Fruit fly (Drosophila melanogaster) whole organism, prepupa: ENCODE measurements around the gene CG32483.

Experiments used
- CG10631 ChIP-seq: fragments of 200-800 bp; sonication (Bioruptor generic); optimal IDR thresholded peaks from 2 replicates; lab custom pipeline; 2016; ENCODE audit warnings: missing biosample characterization, missing genetic modification characterization
- CG10669 ChIP-seq: fragments of 200-800 bp; sonication (Bioruptor generic); optimal IDR thresholded peaks from 3 replicates; lab custom pipeline; 2018; ENCODE audit warnings: missing biosample characterization, mild to moderate bottlenecking, missing genetic modification characterization, moderate library complexity
- CG11294 ChIP-seq: fragments of 200-800 bp; sonication (Bioruptor generic); IDR thresholded peaks from 2 replicates; pipeline ENCODE4 v1.3.6; 2022; ENCODE audit warnings: missing biosample characterization, missing genetic modification characterization
- CG11762 ChIP-seq: fragments of 200-800 bp; sonication (Bioruptor generic); optimal IDR thresholded peaks from 3 replicates; lab custom pipeline; 2016; ENCODE audit warnings: missing biosample characterization, missing genetic modification characterization; ENCODE audit not compliant: insufficient read depth
- CG11902 ChIP-seq: fragments of 200-800 bp; sonication (Bioruptor generic); optimal IDR thresholded peaks from 3 replicates; lab custom pipeline; 2016; ENCODE audit warnings: missing biosample characterization, missing genetic modification characterization
- CG1621 ChIP-seq: fragments of 200-800 bp; sonication (Bioruptor generic); optimal IDR thresholded peaks from 3 replicates; lab custom pipeline; 2018; ENCODE audit warnings: missing biosample characterization, mild to moderate bottlenecking, missing genetic modification characterization
- CG16779 ChIP-seq: fragments of 200-800 bp; sonication (Bioruptor generic); optimal IDR thresholded peaks from 3 replicates; lab custom pipeline; 2017; ENCODE audit warnings: missing biosample characterization, mild to moderate bottlenecking, missing genetic modification characterization
- CG3032 ChIP-seq: fragments of 200-800 bp; optimal IDR thresholded peaks from 2 replicates; lab custom pipeline; 2019; ENCODE audit warnings: missing biosample characterization, mild to moderate bottlenecking, missing genetic modification characterization, moderate library complexity
- CG32006 ChIP-seq: fragments of 200-800 bp; sonication (Bioruptor generic); optimal IDR thresholded peaks from 3 replicates; lab custom pipeline; 2017; ENCODE audit warnings: missing biosample characterization, mild to moderate bottlenecking, missing genetic modification characterization
- CG4318 ChIP-seq: fragments of 200-800 bp; sonication (Bioruptor generic); optimal IDR thresholded peaks from 3 replicates; lab custom pipeline; 2017; ENCODE audit warnings: missing biosample characterization, mild to moderate bottlenecking, missing genetic modification characterization
- CG6163 ChIP-seq: fragments of 200-800 bp; sonication (Bioruptor generic); IDR thresholded peaks from 3 replicates; pipeline ENCODE4 v1.3.6; 2022; ENCODE audit warnings: missing biosample characterization, missing genetic modification characterization
- CG7368 ChIP-seq: fragments of 200-800 bp; sonication (Bioruptor generic); optimal IDR thresholded peaks from 3 replicates; lab custom pipeline; 2016; ENCODE audit warnings: missing biosample characterization, missing genetic modification characterization
- CG8119 ChIP-seq: fragments of 200-800 bp; sonication (Bioruptor generic); IDR thresholded peaks from 3 replicates; pipeline ENCODE4 v1.3.6; 2022; ENCODE audit warnings: missing biosample characterization, missing genetic modification characterization
- CG9139 ChIP-seq: fragments of 200-800 bp; sonication (Bioruptor generic); optimal IDR thresholded peaks from 3 replicates; lab custom pipeline; 2017; ENCODE audit warnings: missing biosample characterization, mild to moderate bottlenecking, missing genetic modification characterization
- Eip75B ChIP-seq: fragments of 200-800 bp; sonication (Bioruptor generic); optimal IDR thresholded peaks from 3 replicates; lab custom pipeline; 2016; ENCODE audit warnings: missing biosample characterization, missing genetic modification characterization
- Eip78C ChIP-seq: fragments of 200-800 bp; sonication (Bioruptor generic); peaks from one replicate; lab custom pipeline; 2016; ENCODE audit warnings: missing biosample characterization, missing genetic modification characterization
- Ets21C ChIP-seq: fragments of 200-800 bp; sonication (Bioruptor generic); optimal IDR thresholded peaks from 3 replicates; lab custom pipeline; 2016; ENCODE audit warnings: missing biosample characterization, missing genetic modification characterization
- Ets96B ChIP-seq: fragments of 200-800 bp; optimal IDR thresholded peaks from 2 replicates; lab custom pipeline; 2019; ENCODE audit warnings: missing biosample characterization, mild to moderate bottlenecking, missing genetic modification characterization, moderate library complexity
- Hr38 ChIP-seq: sonication (Bioruptor generic); optimal IDR thresholded peaks from 2 replicates; lab custom pipeline; 2016; ENCODE audit warnings: missing biosample characterization, missing genetic modification characterization
- Hr39 ChIP-seq: fragments of 200-800 bp; sonication (Bioruptor generic); optimal IDR thresholded peaks from 2 replicates; lab custom pipeline; 2016; ENCODE audit warnings: missing biosample characterization, missing genetic modification characterization
- Lpt ChIP-seq: fragments of 200-800 bp; sonication (Bioruptor generic); optimal IDR thresholded peaks from 3 replicates; lab custom pipeline; 2016; ENCODE audit warnings: missing biosample characterization, missing genetic modification characterization
- Met ChIP-seq: fragments of 200-800 bp; sonication (Bioruptor generic); optimal IDR thresholded peaks from 3 replicates; lab custom pipeline; 2016; ENCODE audit warnings: missing biosample characterization, missing genetic modification characterization
- OdsH ChIP-seq: fragments of 200-800 bp; sonication (Bioruptor generic); optimal IDR thresholded peaks from 3 replicates; lab custom pipeline; 2016; ENCODE audit warnings: missing biosample characterization, missing genetic modification characterization
- Smox ChIP-seq: fragments of 200-800 bp; sonication (Bioruptor generic); optimal IDR thresholded peaks from 3 replicates; lab custom pipeline; 2016; ENCODE audit warnings: missing biosample characterization, missing genetic modification characterization
- Sox102F ChIP-seq: fragments of 200-800 bp; sonication (Bioruptor generic); optimal IDR thresholded peaks from 2 replicates; lab custom pipeline; 2016; ENCODE audit warnings: missing biosample characterization, mild to moderate bottlenecking, missing genetic modification characterization
- Sox14 ChIP-seq: fragments of 200-800 bp; sonication (Bioruptor generic); optimal IDR thresholded peaks from 3 replicates; lab custom pipeline; 2016; ENCODE audit warnings: missing biosample characterization, missing genetic modification characterization
- Sox15 ChIP-seq: fragments of 200-800 bp; sonication (Bioruptor generic); optimal IDR thresholded peaks from 3 replicates; lab custom pipeline; 2016; ENCODE audit warnings: missing biosample characterization, missing genetic modification characterization
- acj6 ChIP-seq: fragments of 200-800 bp; sonication (Bioruptor generic); optimal IDR thresholded peaks from 3 replicates; lab custom pipeline; 2016; ENCODE audit warnings: missing biosample characterization, missing genetic modification characterization
- dac ChIP-seq: fragments of 200-800 bp; sonication (Bioruptor generic); optimal IDR thresholded peaks from 2 replicates; lab custom pipeline; 2017; ENCODE audit warnings: missing biosample characterization, mild to moderate bottlenecking, missing genetic modification characterization
- dsx ChIP-seq: fragments of 200-800 bp; optimal IDR thresholded peaks from 3 replicates; lab custom pipeline; 2019; ENCODE audit warnings: missing biosample characterization, mild to moderate bottlenecking, missing genetic modification characterization, moderate library complexity; ENCODE audit not compliant: poor library complexity, severe bottlenecking
- fd59A ChIP-seq: fragments of 200-800 bp; sonication (Bioruptor generic); optimal IDR thresholded peaks from 2 replicates; lab custom pipeline; 2017; ENCODE audit warnings: missing biosample characterization, mild to moderate bottlenecking, missing genetic modification characterization, missing genetic modification reagents
- fd85E ChIP-seq: fragments of 200-800 bp; sonication (Bioruptor generic); optimal IDR thresholded peaks from 3 replicates; lab custom pipeline; 2016; ENCODE audit warnings: missing biosample characterization, missing genetic modification characterization
- fkh ChIP-seq: fragments of 200-800 bp; sonication (Bioruptor generic); optimal IDR thresholded peaks from 3 replicates; lab custom pipeline; 2017; ENCODE audit warnings: missing biosample characterization, mild to moderate bottlenecking, missing genetic modification characterization, moderate library complexity
- net ChIP-seq: fragments of 200-800 bp; sonication (Bioruptor generic); optimal IDR thresholded peaks from 3 replicates; lab custom pipeline; 2016; ENCODE audit warnings: missing biosample characterization, missing genetic modification characterization
- pdm3 ChIP-seq: fragments of 200-800 bp; sonication (Bioruptor generic); optimal IDR thresholded peaks from 3 replicates; lab custom pipeline; 2016; ENCODE audit warnings: missing biosample characterization, missing genetic modification characterization
- spab ChIP-seq: fragments of 200-800 bp; sonication (Bioruptor generic); optimal IDR thresholded peaks from 2 replicates; lab custom pipeline; 2017; ENCODE audit warnings: missing biosample characterization, mild to moderate bottlenecking, missing genetic modification characterization, missing genetic modification reagents
- ss ChIP-seq, 2 experiments: fragments of 200-800 bp; sonication (Bioruptor generic); optimal IDR thresholded peaks; 2 replicates in 1 of 2; 3 replicates in 1 of 2; lab custom pipeline; 2017 to 2018; ENCODE audit warnings: mild to moderate bottlenecking in 2 of 2, missing biosample characterization in 2 of 2, missing genetic modification characterization in 2 of 2, moderate library complexity in 1 of 2
- svp ChIP-seq: fragments of 200-800 bp; sonication (Bioruptor generic); peaks from one replicate; lab custom pipeline; 2016; ENCODE audit warnings: missing biosample characterization, missing genetic modification characterization
- topi ChIP-seq: fragments of 200-800 bp; sonication (Bioruptor generic); optimal IDR thresholded peaks from 3 replicates; lab custom pipeline; 2016; ENCODE audit warnings: missing biosample characterization, missing genetic modification characterization
- vri ChIP-seq: fragments of 200-800 bp; sonication (Bioruptor generic); optimal IDR thresholded peaks from 3 replicates; lab custom pipeline; 2016; ENCODE audit warnings: missing biosample characterization, mild to moderate bottlenecking, missing genetic modification characterization

CG32483 gene

dm6 chr3L:733845-734697 is 44.2 kb upstream of the CG32483 start (continued):
- TF ChIP-seq Sox102F (GFP tag; lab: Kevin White, UChicago), result no peak
- peak; percentile 81 for TF ChIP-seq spab (GFP tag; lab: Kevin White, UChicago)
- peak; percentile 88 for TF ChIP-seq CG32006 (GFP tag; lab: Kevin White, UChicago)
- peak; percentile 76 for TF ChIP-seq OdsH (GFP tag; lab: Kevin White, UChicago)
- no peak for TF ChIP-seq fd85E (GFP tag; lab: Kevin White, UChicago)
- TF ChIP-seq pdm3 (GFP tag; lab: Kevin White, UChicago), result peak; percentile 72
- TF ChIP-seq CG8119 (GFP tag; lab: Robert Waterston, UW), result peak; percentile 77
- TF ChIP-seq CG1621 (tag; lab: Kevin White, UChicago), result peak; percentile 35
- peak; percentile 8; the same call in 1 of the 2 replicates for TF ChIP-seq CG11294 (GFP tag; lab: Robert Waterston, UW)
- peak; percentile 89 for TF ChIP-seq CG10631 (GFP tag; lab: Kevin White, UChicago)
- TF ChIP-seq Smox (GFP tag; lab: Kevin White, UChicago), result no peak
- TF ChIP-seq CG3032 (tag; lab: Kevin White, UChicago), result peak; percentile 84
- TF ChIP-seq Hr38 (GFP tag; lab: Kevin White, UChicago), result no peak
- peak; percentile 38; the same call in 2 of the 3 replicates for TF ChIP-seq CG6163 (GFP tag; lab: Robert Waterston, UW)
- TF ChIP-seq Eip75B (GFP tag; lab: Kevin White, UChicago), result peak; percentile 79
- TF ChIP-seq CG11762 (GFP tag; lab: Kevin White, UChicago), result peak; percentile 55
- TF ChIP-seq CG4318 (GFP tag; lab: Kevin White, UChicago), result peak; percentile 68
- TF ChIP-seq net (GFP tag; lab: Kevin White, UChicago), result peak; percentile 71
- peak; percentile 70 for TF ChIP-seq acj6
- TF ChIP-seq svp, result peak; percentile 26
- no peak for TF ChIP-seq CG11902
- TF ChIP-seq Met (GFP tag; lab: Kevin White, UChicago), result no peak
- peak; percentile 67 for TF ChIP-seq dac (GFP tag; lab: Kevin White, UChicago)
- peak; percentile 18 for TF ChIP-seq Sox14 (GFP tag; lab: Kevin White, UChicago)
- TF ChIP-seq Ets96B (tag; lab: Kevin White, UChicago), result peak; percentile 74
- TF ChIP-seq CG9139 (GFP tag; lab: Kevin White, UChicago), result peak; percentile 35
- peak; percentile 56 for TF ChIP-seq Sox15 (GFP tag; lab: Kevin White, UChicago)
- no peak for TF ChIP-seq Hr39 (GFP tag; lab: Kevin White, UChicago)
- peak; percentile 51 for TF ChIP-seq dsx (GFP tag; lab: Kevin White, UChicago)
- TF ChIP-seq CG7368 (GFP tag; lab: Kevin White, UChicago), result peak; percentile 55
- peak; percentile 11 for TF ChIP-seq fkh (GFP tag; lab: Kevin White, UChicago)
- peak; percentile 33 for TF ChIP-seq Lpt (GFP tag; lab: Kevin White, UChicago)
- peak; percentile 76 for TF ChIP-seq CG16779
- peak; percentile 36 to 72 for TF ChIP-seq ss (GFP tag; optimal IDR thresholded peaks at IDR 0.05; lab: Kevin White, UChicago)
- TF ChIP-seq Ets21C, result no peak
- TF ChIP-seq vri (GFP tag; lab: Kevin White, UChicago), result no peak
- TF ChIP-seq CG10669 (GFP tag; lab: Kevin White, UChicago), result peak; percentile 68
- TF ChIP-seq Eip78C, result peak; percentile 86

- TF ChIP-seq dsx (GFP tag; lab: Kevin White, UChicago) (no peak), Eip75B (GFP tag; lab: Kevin White, UChicago) (no peak), svp (peak; percentile 1), spab (GFP tag; lab: Kevin White, UChicago) (no peak), topi (GFP tag; lab: Kevin White, UChicago) (no peak), CG10631 (GFP tag; lab: Kevin White, UChicago) (no peak), fd59A (no peak), CG1621 (tag; lab: Kevin White, UChicago) (no peak)
Measured at dm6 chr3L:733174-733829, 43.4 kb upstream of the CG32483 start.
